Fruit fly (Drosophila melanogaster) whole organism, embryonic: ENCODE results near the gene Pax.

ENCODE experiments used
- Aef1 ChIP-seq: fragments of 200-800 bp; sonication (Bioruptor generic); IDR thresholded peaks from 3 replicates; pipeline ENCODE4 v1.3.6; 2022; ENCODE audit warnings: missing biosample characterization, missing genetic modification characterization
- CG11696 ChIP-seq: fragments of 200-800 bp; sonication (Bioruptor generic); IDR thresholded peaks from 2 replicates; pipeline ENCODE4 v1.3.6; 2022; ENCODE audit warnings: missing biosample characterization, missing genetic modification characterization
- CG11723 ChIP-seq: fragments of 200-800 bp; sonication (Bioruptor generic); optimal IDR thresholded peaks from 2 replicates; lab custom pipeline; 2017; ENCODE audit warnings: missing biosample characterization, mild to moderate bottlenecking, missing genetic modification characterization
- CG1233 ChIP-seq: fragments of 200-800 bp; sonication (Bioruptor generic); optimal IDR thresholded peaks from 4 replicates; lab custom pipeline; 2018; ENCODE audit warnings: missing biosample characterization, mild to moderate bottlenecking, missing genetic modification characterization
- CG12769 ChIP-seq: fragments of 200-800 bp; sonication (Bioruptor generic); optimal IDR thresholded peaks from 2 replicates; lab custom pipeline; 2019; ENCODE audit warnings: missing biosample characterization, mild to moderate bottlenecking, missing genetic modification characterization, moderate library complexity
- CG12942 ChIP-seq: fragments of 200-800 bp; sonication (Bioruptor generic); optimal IDR thresholded peaks from 3 replicates; lab custom pipeline; 2016; ENCODE audit warnings: missing biosample characterization, missing genetic modification characterization
- CG1602 ChIP-seq: fragments of 200-800 bp; sonication (Bioruptor generic); optimal IDR thresholded peaks from 3 replicates; lab custom pipeline; 2016; ENCODE audit warnings: missing biosample characterization, missing genetic modification characterization
- CG17328 ChIP-seq: fragments of 200-800 bp; sonication (Bioruptor generic); IDR thresholded peaks from 2 replicates; pipeline ENCODE4 v1.3.6; 2022; ENCODE audit warnings: missing biosample characterization, missing genetic modification characterization
- CG18599 ChIP-seq: fragments of 200-800 bp; sonication (Bioruptor generic); optimal IDR thresholded peaks from 3 replicates; lab custom pipeline; 2017; ENCODE audit warnings: missing biosample characterization, missing genetic modification characterization, mild to moderate bottlenecking, moderate library complexity, missing genetic modification reagents
- CG2678 ChIP-seq: fragments of 200-800 bp; sonication (Bioruptor generic); optimal IDR thresholded peaks from 3 replicates; lab custom pipeline; 2019; ENCODE audit warnings: missing biosample characterization, mild to moderate bottlenecking, missing genetic modification characterization, moderate library complexity
- CG34376 ChIP-seq: fragments of 200-800 bp; sonication (Bioruptor generic); optimal IDR thresholded peaks from 2 replicates; lab custom pipeline; 2018; ENCODE audit warnings: missing biosample characterization, mild to moderate bottlenecking, missing genetic modification characterization
- CG3847 ChIP-seq: fragments of 200-800 bp; sonication (Bioruptor generic); IDR thresholded peaks from 2 replicates; pipeline ENCODE4 v1.3.6; 2022; ENCODE audit warnings: missing biosample characterization, missing genetic modification characterization
- CG4328 ChIP-seq: fragments of 200-800 bp; sonication (Bioruptor generic); optimal IDR thresholded peaks from 3 replicates; lab custom pipeline; 2017; ENCODE audit warnings: missing biosample characterization, missing genetic modification reagents, missing genetic modification characterization
- CG4730 ChIP-seq: fragments of 200-800 bp; sonication (Bioruptor generic); IDR thresholded peaks from 2 replicates; pipeline ENCODE4 v1.3.6; 2022; ENCODE audit warnings: missing biosample characterization, missing genetic modification characterization
- CG5245 ChIP-seq: fragments of 200-800 bp; sonication (Bioruptor generic); optimal IDR thresholded peaks from 3 replicates; lab custom pipeline; 2016; ENCODE audit warnings: missing biosample characterization, missing genetic modification characterization
- CG7372 ChIP-seq: fragments of 200-800 bp; sonication (Bioruptor generic); IDR thresholded peaks from 2 replicates; pipeline ENCODE4 v1.3.6; 2022; ENCODE audit warnings: missing biosample characterization, missing genetic modification characterization
- CG7839 ChIP-seq: fragments of 200-800 bp; sonication (Bioruptor generic); optimal IDR thresholded peaks from 3 replicates; lab custom pipeline; 2018; ENCODE audit warnings: missing biosample characterization, mild to moderate bottlenecking, missing genetic modification characterization, moderate library complexity
- CG7963 ChIP-seq: fragments of 200-800 bp; sonication (Bioruptor generic); IDR thresholded peaks from 3 replicates; pipeline ENCODE4 v1.3.6; 2022; ENCODE audit warnings: missing biosample characterization, missing genetic modification characterization; ENCODE audit not compliant: partially characterized antibody
- CG9876 ChIP-seq: fragments of 200-800 bp; sonication (Bioruptor generic); optimal IDR thresholded peaks from 2 replicates; lab custom pipeline; 2016; ENCODE audit warnings: missing biosample characterization, missing genetic modification characterization
- Deaf1 ChIP-seq: fragments of 200-800 bp; optimal IDR thresholded peaks from 3 replicates; lab custom pipeline; 2019; ENCODE audit warnings: missing biosample characterization, mild to moderate bottlenecking, missing genetic modification characterization, moderate library complexity
- GATAe ChIP-seq: fragments of 200-800 bp; sonication (Bioruptor generic); conservative IDR thresholded peaks from 2 replicates; pipeline ENCODE4 v1.3.6; 2022; ENCODE audit warnings: missing biosample characterization, missing genetic modification characterization
- Hr78 ChIP-seq, 2 experiments: fragments of 200-800 bp in 1 of 2; fragments of >200 bp in 1 of 2; sonication (Bioruptor generic) in 1 of 2; optimal IDR thresholded peaks; 2 replicates each; lab custom pipeline; 2017 to 2019; ENCODE audit warnings: missing biosample characterization in 2 of 2, missing genetic modification characterization in 2 of 2, mild to moderate bottlenecking in 1 of 2, moderate library complexity in 1 of 2
- Kr ChIP-seq: fragments of 200-800 bp; sonication (Bioruptor generic); optimal IDR thresholded peaks from 2 replicates; lab custom pipeline; 2017; ENCODE audit warnings: missing biosample characterization, mild to moderate bottlenecking, missing genetic modification characterization
- Lhr ChIP-seq: fragments of 200-800 bp; sonication (Bioruptor generic); optimal IDR thresholded peaks from 3 replicates; lab custom pipeline; 2017; ENCODE audit warnings: mild to moderate bottlenecking, missing biosample characterization, missing genetic modification reagents, missing genetic modification characterization
- Meics ChIP-seq: fragments of 200-800 bp; sonication (Bioruptor generic); optimal IDR thresholded peaks from 2 replicates; lab custom pipeline; 2017; ENCODE audit warnings: missing biosample characterization, mild to moderate bottlenecking, missing genetic modification characterization
- Nf-YB ChIP-seq: fragments of 200-800 bp; sonication (Bioruptor generic); optimal IDR thresholded peaks from 3 replicates; lab custom pipeline; 2019; ENCODE audit warnings: missing biosample characterization, mild to moderate bottlenecking, missing genetic modification characterization, moderate library complexity
- Nf-YC ChIP-seq: fragments of 200-800 bp; optimal IDR thresholded peaks from 3 replicates; lab custom pipeline; 2019; ENCODE audit warnings: missing biosample characterization, mild to moderate bottlenecking, missing genetic modification characterization, moderate library complexity
- Ptx1 ChIP-seq: fragments of 200-800 bp; sonication (Bioruptor generic); IDR thresholded peaks from 2 replicates; pipeline ENCODE4 v1.3.6; 2022; ENCODE audit warnings: missing biosample characterization, missing genetic modification characterization
- Taf1 ChIP-seq: fragments of 200-800 bp; sonication (Bioruptor generic); IDR thresholded peaks from 2 replicates; pipeline ENCODE4 v1.3.6; 2022; ENCODE audit warnings: missing biosample characterization, missing genetic modification characterization
- Vsx1 ChIP-seq: fragments of 200-800 bp; sonication (Bioruptor generic); optimal IDR thresholded peaks from 2 replicates; lab custom pipeline; 2017; ENCODE audit warnings: missing biosample characterization, mild to moderate bottlenecking, missing genetic modification characterization, missing genetic modification reagents
- cas ChIP-seq: fragments of 200-800 bp; sonication (Bioruptor generic); IDR thresholded peaks from 2 replicates; pipeline ENCODE4 v1.3.6; 2022; ENCODE audit warnings: missing biosample characterization, missing genetic modification characterization
- chinmo ChIP-seq: fragments of 200-800 bp; sonication (Bioruptor generic); IDR thresholded peaks from 4 replicates; pipeline ENCODE4 v1.3.6; 2022; ENCODE audit warnings: missing biosample characterization, missing genetic modification characterization; ENCODE audit not compliant: partially characterized antibody
- crol ChIP-seq: fragments of 200-800 bp; sonication (Bioruptor generic); IDR thresholded peaks from 2 replicates; pipeline ENCODE4 v1.3.6; 2022; ENCODE audit warnings: missing biosample characterization, missing genetic modification characterization
- ems ChIP-seq: fragments of 200-800 bp; sonication (Bioruptor generic); optimal IDR thresholded peaks from 3 replicates; lab custom pipeline; 2016; ENCODE audit warnings: missing biosample characterization, missing genetic modification characterization
- exex ChIP-seq: fragments of 200-800 bp; sonication (Bioruptor generic); optimal IDR thresholded peaks from 4 replicates; lab custom pipeline; 2018; ENCODE audit warnings: missing biosample characterization, mild to moderate bottlenecking, missing genetic modification characterization, moderate library complexity
- gce ChIP-seq: fragments of 200-800 bp; sonication (Bioruptor generic); IDR thresholded peaks from 3 replicates; pipeline ENCODE4 v1.3.6; 2022; ENCODE audit warnings: missing biosample characterization, missing genetic modification characterization
- hbn ChIP-seq: fragments of 200-800 bp; sonication (Bioruptor generic); IDR thresholded peaks from 2 replicates; pipeline ENCODE4 v1.3.6; 2022; ENCODE audit warnings: missing biosample characterization, missing genetic modification characterization; ENCODE audit not compliant: partially characterized antibody
- hkb ChIP-seq, 2 experiments: fragments of 200-800 bp in 1 of 2; fragments of >200 bp in 1 of 2; sonication (Bioruptor generic) in 1 of 2; IDR thresholded peaks in 1 of 2; optimal IDR thresholded peaks in 1 of 2; 2 replicates each; pipeline versions ENCODE4 v1.3.6 to Lab custom; 2017 to 2022; ENCODE audit warnings: missing biosample characterization in 1 of 2, missing genetic modification characterization in 1 of 2
- kay ChIP-seq: fragments of 200-800 bp; sonication (Bioruptor generic); optimal IDR thresholded peaks from 2 replicates; lab custom pipeline; 2016; ENCODE audit warnings: missing biosample characterization, missing genetic modification characterization
- ken ChIP-seq: fragments of 200-800 bp; sonication (Bioruptor generic); IDR thresholded peaks from 3 replicates; pipeline ENCODE4 v1.3.6; 2022; ENCODE audit warnings: missing biosample characterization, missing genetic modification characterization
- klu ChIP-seq: fragments of 200-800 bp; sonication (Bioruptor generic); IDR thresholded peaks from 2 replicates; pipeline ENCODE4 v1.3.6; 2022; ENCODE audit warnings: missing biosample characterization, missing genetic modification characterization
- lab ChIP-seq: fragments of 200-800 bp; sonication (Bioruptor generic); optimal IDR thresholded peaks from 3 replicates; lab custom pipeline; 2017; ENCODE audit warnings: missing biosample characterization, missing genetic modification characterization, mild to moderate bottlenecking, moderate library complexity, missing genetic modification reagents
- sd ChIP-seq: fragments of 200-800 bp; sonication (Bioruptor generic); optimal IDR thresholded peaks from 3 replicates; lab custom pipeline; 2018; ENCODE audit warnings: missing biosample characterization, mild to moderate bottlenecking, missing genetic modification characterization, moderate library complexity
- sr ChIP-seq: fragments of 200-800 bp; sonication (Bioruptor generic); IDR thresholded peaks from 3 replicates; pipeline ENCODE4 v1.3.6; 2022; ENCODE audit warnings: missing biosample characterization, missing genetic modification characterization
- sug ChIP-seq: fragments of 200-800 bp; optimal IDR thresholded peaks from 2 replicates; lab custom pipeline; 2019; ENCODE audit warnings: missing biosample characterization, mild to moderate bottlenecking, missing genetic modification characterization, moderate library complexity
- wdn ChIP-seq: fragments of 200-800 bp; sonication (Bioruptor generic); IDR thresholded peaks from 2 replicates; pipeline ENCODE4 v1.3.6; 2022; ENCODE audit warnings: missing biosample characterization, missing genetic modification characterization
- wek ChIP-seq: fragments of 200-800 bp; sonication (Bioruptor generic); optimal IDR thresholded peaks from 3 replicates; lab custom pipeline; 2018; ENCODE audit warnings: missing biosample characterization, mild to moderate bottlenecking, missing genetic modification characterization, moderate library complexity
- yki ChIP-seq: fragments of >200 bp; optimal IDR thresholded peaks from 3 replicates; lab custom pipeline; 2018

Pax gene

DNA sequence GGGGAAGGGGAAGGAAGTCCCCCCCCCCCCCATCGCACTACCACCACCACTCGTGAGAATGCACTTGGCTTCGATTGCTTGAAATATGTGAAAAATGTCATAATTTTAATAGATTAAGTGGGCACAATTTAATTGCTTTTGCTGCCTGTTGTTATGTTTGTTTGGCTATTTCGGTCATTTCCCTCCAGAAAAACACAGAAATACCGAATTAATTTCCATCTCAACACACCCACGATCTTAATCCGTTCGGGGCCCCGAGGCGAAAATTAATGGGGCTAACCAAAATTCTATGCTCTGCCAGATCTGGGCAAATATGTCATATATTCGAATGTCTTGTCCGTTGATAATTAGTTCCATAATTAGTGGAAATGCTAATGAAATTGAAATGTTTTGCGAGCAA, 3.8 kb downstream of the Pax start:
- TF ChIP-seq sd (tag; lab: Kevin White, UChicago) (peak; percentile 83), wek (GFP tag; lab: Kevin White, UChicago) (no peak), CG7963 (GFP tag; lab: Robert Waterston, UW) (0 out of 3 replicates have a peak, but pooled peaks have one; percentile 11), sr (GFP tag; lab: Robert Waterston, UW) (peak; percentile 70; the same call in 1 of the 3 replicates), crol (peak; percentile 63; the same call in 1 of the 2 replicates), CG12769 (peak; percentile 74), chinmo (GFP tag; lab: Robert Waterston, UW) (0 out of 4 replicates have a peak, but pooled peaks have one; percentile 46), Meics (GFP tag; lab: Kevin White, UChicago) (no peak), CG5245 (GFP tag; lab: Kevin White, UChicago) (no peak), gce (GFP tag; lab: Robert Waterston, UW) (0 out of 3 replicates have a peak, but pooled peaks have one; percentile 36), CG9876 (GFP tag; lab: Kevin White, UChicago) (no peak)

DNA sequence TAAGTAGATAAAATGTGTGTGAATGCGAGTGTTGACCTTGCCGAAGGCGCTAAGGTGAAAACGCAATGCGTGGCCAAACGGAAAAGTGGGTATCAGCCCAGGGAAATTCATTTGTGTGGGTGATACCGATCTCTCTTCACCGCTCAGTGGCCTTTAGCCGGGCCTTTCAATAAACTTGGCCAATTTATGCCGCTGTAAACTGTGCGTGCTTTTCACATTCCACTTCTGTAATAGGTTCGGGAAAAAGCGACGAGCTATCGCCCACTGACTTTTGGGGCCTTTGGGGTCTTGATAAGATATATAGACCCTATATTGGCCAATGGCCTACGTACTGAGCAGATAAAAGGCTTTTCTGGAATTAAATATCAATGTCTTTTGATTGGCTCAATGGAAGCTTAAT, 4.8 kb downstream of the Pax start:
- TF ChIP-seq GATAe (peak; percentile 62), lab (peak; percentile 16), CG1602 (GFP tag; lab: Kevin White, UChicago) (no peak), Deaf1 (tag; lab: Kevin White, UChicago) (peak; percentile 32), Kr (GFP tag; lab: Kevin White, UChicago) (no peak), CG3847 (GFP tag; lab: Robert Waterston, UW) (no peak), Nf-YB (peak; percentile 65), CG11723 (no peak), Ptx1 (no peak), hbn (GFP tag; lab: Robert Waterston, UW) (no peak), yki (lab: Kevin White, UChicago) (no peak), ems (no peak), CG18599 (GFP tag; lab: Kevin White, UChicago) (no peak), exex (peak; percentile 61), CG7839 (tag; lab: Kevin White, UChicago) (no peak), Nf-YC (tag; lab: Kevin White, UChicago) (peak; percentile 75), CG2678 (peak; percentile 3), CG7372 (no peak), wdn (GFP tag; lab: Robert Waterston, UW) (no peak), CG12769 (peak; percentile 65), Lhr (GFP tag; lab: Kevin White, UChicago) (no peak), CG1233 (GFP tag; lab: Kevin White, UChicago) (no peak), CG4730 (GFP tag; lab: Robert Waterston, UW) (no peak), CG11696 (GFP tag; lab: Robert Waterston, UW) (no peak), CG4328 (GFP tag; lab: Kevin White, UChicago) (peak; percentile 28), sd (tag; lab: Kevin White, UChicago) (peak; percentile 94), CG12942 (no peak), Vsx1 (GFP tag; lab: Kevin White, UChicago) (no peak), Hr78 (GFP tag; optimal IDR thresholded peaks at IDR 0.05; lab: Kevin White, UChicago) (peak in 1 of 2 experiments; percentile 18), sug (tag; lab: Kevin White, UChicago) (peak; percentile 91), sr (GFP tag; lab: Robert Waterston, UW) (peak; percentile 69; the same call in 2 of the 3 replicates), CG34376 (GFP tag; lab: Kevin White, UChicago) (peak; percentile 37), Aef1 (no peak), klu (GFP tag; lab: Robert Waterston, UW) (no peak), hkb (optimal IDR thresholded peaks at IDR 0.05; lab: Kevin White, UChicago) (no peak), hkb (GFP tag; IDR thresholded peaks at IDR 0.05; lab: Robert Waterston, UW) (no peak), Taf1 (GFP tag; lab: Robert Waterston, UW) (no peak), cas (GFP tag; lab: Robert Waterston, UW) (no peak), CG17328 (GFP tag; lab: Robert Waterston, UW) (0 out of 2 replicates have a peak, but pooled peaks have one; percentile 18), kay (GFP tag; lab: Kevin White, UChicago) (no peak), ken (GFP tag; lab: Robert Waterston, UW) (no peak)
